Worm (Caenorhabditis elegans): ENCODE data around the gene T22D1.5.

ce11 chrIV:6920063-6920462, 16.3 kb downstream of the T22D1.5 start, which contains the start of gene T22D1.18:
- no peak for TF ChIP-seq hnd-1 (tag; optimal IDR thresholded peaks at IDR 0.05)
- TF ChIP-seq pes-1 (GFP tag; IDR thresholded peaks at IDR 0.05) = no peak
- no peak for TF ChIP-seq ama-1 (optimal IDR thresholded peaks at IDR 0.05)
- no peak for TF ChIP-seq ceh-36 (tag; optimal IDR thresholded peaks at IDR 0.05)
- TF ChIP-seq F13C5.2 (tag; optimal IDR thresholded peaks at IDR 0.05) = no peak
- no peak for TF ChIP-seq tra-4 (tag; optimal IDR thresholded peaks at IDR 0.05)

Data from whole organism, early embryonic.